Worm (Caenorhabditis elegans): ENCODE data around the gene T01D3.3.

The T01D3.3 gene

DNA sequence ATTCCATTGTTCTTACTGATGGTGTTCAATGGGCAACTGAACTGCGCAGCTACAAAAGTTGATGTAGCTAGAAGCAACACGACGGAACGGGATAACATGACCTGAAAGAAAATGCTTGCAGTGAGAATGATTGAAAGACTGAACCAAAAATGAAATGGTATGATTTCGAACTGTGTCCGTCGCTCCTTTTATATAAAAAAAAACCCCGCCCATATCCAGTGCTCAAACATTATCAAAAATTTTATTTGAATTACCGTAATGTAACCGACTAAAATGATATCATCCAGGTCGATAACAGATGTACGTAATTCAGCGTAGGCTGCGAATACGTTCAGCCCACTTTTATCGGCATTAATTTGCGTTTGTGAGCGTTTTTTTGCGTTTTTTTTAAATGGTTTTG, 34.3 kb downstream of the T01D3.3 start, which contains the start of gene irg-5:
irg-5 (minus strand) TSS at position 101 of the 400 bp plus-strand sequence.
- no peak for TF ChIP-seq unc-62 (GFP tag; optimal IDR thresholded peaks at IDR 0.05)

DNA sequence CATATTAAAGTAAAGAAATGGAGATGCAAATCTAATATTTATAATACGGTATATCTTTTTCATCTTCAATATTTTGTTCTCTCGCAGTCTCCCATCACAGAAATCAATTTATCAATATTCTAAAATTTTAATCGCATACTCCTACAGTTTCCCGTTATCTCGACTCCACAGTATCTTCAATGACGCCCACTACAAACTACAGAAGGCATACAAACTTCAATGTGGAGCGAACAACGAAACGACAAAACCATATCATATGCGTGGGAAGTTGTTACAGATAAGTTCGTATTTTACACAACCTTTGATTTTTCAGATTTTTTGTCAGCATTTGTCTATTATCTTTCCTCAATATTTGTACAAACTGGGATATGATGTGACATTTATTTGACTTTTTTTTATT, 35.8 kb downstream of the T01D3.3 start:
- TF ChIP-seq unc-62 (GFP tag; optimal IDR thresholded peaks at IDR 0.05), result no peak

DNA sequence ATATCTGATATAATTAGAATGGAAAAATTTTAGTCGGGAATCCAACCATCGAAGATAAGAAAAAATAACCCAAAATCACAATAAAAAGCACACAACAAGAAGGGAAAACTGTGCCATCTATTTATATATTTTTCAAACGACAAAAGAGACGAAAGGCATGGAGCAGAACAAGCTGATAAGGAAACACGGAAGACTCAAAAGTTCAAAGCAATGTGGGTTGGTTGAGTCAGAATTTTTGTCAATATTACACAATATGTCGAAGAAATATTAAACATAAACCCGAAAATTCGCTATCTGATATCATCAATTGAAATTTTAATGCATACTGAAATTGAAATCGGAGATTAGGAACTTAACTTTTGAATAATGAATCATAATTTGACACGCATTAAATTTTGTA, 40.8 kb downstream of the T01D3.3 start, which contains the start of gene F35E12.9:
F35E12.9 (minus strand) TSS at position 227 of the 400 bp plus-strand sequence.
- TF ChIP-seq unc-62 (GFP tag; optimal IDR thresholded peaks at IDR 0.05), result no peak

DNA sequence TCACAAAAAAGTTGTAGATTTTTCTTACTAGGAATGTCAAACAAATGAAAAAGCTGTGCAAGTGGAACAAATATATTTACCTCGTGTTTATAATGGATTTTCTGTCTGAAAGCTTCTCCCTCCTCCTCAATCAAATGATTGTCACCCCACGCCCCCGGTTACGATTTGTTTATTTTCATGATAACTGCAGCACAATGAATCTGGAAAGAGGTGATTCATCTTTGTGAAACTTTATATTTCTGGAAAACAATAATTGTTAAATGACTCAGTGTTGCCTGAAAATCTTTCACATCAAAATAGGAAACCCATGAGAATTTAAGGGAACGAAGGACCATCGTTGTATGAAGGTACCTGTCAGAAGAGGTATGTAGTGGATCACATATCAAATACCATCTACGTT, 44.6 kb downstream of the T01D3.3 start, which contains the start of gene F35E12.10:
F35E12.10 (minus strand) TSS at position 101 of the 400 bp plus-strand sequence.
- no peak for TF ChIP-seq unc-62 (GFP tag; optimal IDR thresholded peaks at IDR 0.05)

DNA sequence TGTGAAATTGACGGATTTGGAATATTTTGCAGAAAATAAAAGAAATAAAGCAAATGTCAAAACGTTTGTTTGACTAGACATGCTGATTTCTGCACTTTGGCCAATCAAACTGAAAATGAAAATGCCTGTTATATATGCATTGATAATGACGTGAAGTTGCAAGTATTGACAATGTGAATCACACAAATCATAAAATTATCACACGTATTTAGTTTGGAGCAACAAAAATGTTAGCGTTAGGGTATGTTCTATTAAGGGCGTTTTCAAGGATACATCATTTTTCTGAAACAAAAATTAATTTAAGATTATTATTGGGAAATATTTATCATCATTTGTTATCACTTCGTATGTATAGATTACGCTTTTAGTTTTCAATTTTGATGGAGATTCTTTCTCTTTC, 47.7 kb downstream of the T01D3.3 start, which contains the start of gene cld-9:
cld-9 (minus strand) TSS at position 81 of the 400 bp plus-strand sequence.
- TF ChIP-seq unc-62 (GFP tag; optimal IDR thresholded peaks at IDR 0.05), result no peak

DNA sequence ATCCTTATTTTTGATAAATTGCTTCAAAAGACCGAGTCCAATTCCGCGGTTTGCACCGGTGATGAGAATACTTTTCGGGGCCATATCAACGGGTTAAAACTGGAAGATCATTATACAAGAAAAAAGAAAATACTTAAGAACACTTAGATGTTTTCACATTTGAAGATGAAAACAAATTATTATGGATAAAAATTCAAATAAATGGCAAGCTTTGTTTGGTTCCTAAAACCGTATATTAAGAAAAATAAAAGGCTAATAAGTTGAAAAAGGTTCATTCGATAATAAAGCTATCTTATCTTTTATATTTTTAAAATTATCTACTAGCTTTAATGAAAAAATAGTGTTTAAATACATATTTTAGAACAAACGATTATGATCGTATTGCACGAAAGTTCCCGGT, 49.4 kb downstream of the T01D3.3 start, which contains the start of gene F20G2.1:
F20G2.1 (minus strand) TSS at position 101 of the 400 bp plus-strand sequence.
- no peak for TF ChIP-seq unc-62 (GFP tag; optimal IDR thresholded peaks at IDR 0.05)

DNA sequence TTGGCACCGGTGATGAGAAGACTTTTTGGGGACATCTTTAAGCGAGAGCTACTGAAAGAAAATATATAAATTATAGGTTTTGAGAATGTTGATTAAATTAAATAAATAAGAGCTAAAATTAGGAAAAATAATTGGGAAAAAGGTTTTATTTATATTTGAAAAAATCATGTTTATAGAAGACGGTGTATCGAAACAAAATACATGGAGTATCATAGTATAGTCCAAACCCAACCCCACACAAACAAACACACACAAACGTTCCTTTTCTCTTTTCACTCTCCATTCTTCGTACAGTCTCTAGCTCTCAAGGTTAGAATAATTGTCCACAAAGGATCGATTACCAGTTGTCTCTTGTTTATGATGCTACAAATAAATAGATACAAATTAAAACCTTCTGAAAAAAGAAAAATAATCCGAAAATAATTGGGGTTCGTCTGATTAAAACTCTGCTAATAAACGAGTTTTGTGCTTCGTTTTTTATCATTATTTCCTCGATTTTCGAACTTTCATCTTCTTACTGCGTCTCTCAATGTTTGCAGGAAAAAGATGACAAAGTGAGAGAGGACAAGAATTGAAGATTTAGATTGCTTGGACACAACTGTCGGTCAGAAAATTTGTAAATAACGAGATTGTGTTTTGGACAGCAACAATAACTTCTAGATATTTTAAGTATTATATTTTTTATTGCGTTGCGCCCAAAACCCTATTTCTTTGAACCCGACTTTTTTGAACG, 52.5 kb downstream of the T01D3.3 start, which contains the start of gene F20G2.2:
F20G2.2 (minus strand) TSS at position 51 of the 733 bp plus-strand sequence.
- TF ChIP-seq unc-62 (GFP tag; optimal IDR thresholded peaks at IDR 0.05), result no peak

DNA sequence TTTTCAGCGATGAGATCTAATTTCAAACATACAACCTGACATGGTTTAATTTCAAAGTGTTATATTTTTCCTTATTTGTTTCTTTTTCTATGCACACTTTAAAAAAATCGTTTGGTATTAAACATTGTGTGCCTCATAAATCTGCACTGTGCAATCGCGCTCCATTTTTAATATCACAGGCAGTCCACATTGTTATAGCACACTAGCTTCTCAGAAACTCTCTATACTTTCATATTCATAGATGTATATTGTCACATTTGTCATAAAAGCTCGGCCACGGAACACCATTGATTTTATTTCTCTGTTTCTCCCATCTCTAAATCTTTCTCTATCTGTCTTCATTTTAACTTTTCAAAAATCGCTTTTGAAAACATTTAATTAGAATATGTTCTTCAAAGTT, 53.3 kb downstream of the T01D3.3 start:
- TF ChIP-seq unc-62 (GFP tag; optimal IDR thresholded peaks at IDR 0.05), result no peak
